Fruit fly (Drosophila melanogaster) ovary, adult (tissue): ENCODE measurements around the gene BG642167.

ENCODE experiments used
- CG17801 ChIP-seq: fragments of 200-800 bp; optimal IDR thresholded peaks from 2 replicates; lab custom pipeline; 2019; ENCODE audit warnings: missing biosample characterization, mild to moderate bottlenecking, missing genetic modification characterization, moderate library complexity; ENCODE audit not compliant: partially characterized antibody

The BG642167 gene

DNA sequence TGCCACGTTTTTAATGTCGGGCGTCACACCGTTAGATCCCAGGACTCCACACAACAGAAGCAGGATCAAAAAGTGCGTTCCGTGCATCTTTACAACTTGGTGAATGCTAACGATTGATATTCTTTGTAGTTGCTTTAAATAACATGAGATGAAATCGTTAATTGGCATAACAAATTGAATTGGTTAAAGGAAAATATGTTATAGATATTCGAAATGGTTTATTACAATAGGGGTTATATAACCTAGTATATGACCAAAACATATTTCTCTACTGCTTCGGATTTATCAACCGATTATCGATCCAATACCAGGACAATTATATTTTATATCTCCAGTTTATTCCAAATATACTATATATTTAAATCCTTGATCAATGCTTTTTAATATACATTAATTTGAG, 23.4 kb downstream of the BG642167 start, which contains the start of gene Mst57Dc:
Gene Mst57Dc, minus strand, starts transcription at position 101 of the 400 bp plus-strand sequence.
- TF ChIP-seq CG17801 (GFP tag; lab: Kevin White, UChicago) = no peak

- no peak for TF ChIP-seq CG17801 (GFP tag; lab: Kevin White, UChicago)
Observed at dm6 chr3R:25830128-25830527, 23.9 kb downstream of the BG642167 start, which contains the start of gene Sfp96F. TSS of gene Sfp96F (minus strand) at chr3R:25830228.

DNA sequence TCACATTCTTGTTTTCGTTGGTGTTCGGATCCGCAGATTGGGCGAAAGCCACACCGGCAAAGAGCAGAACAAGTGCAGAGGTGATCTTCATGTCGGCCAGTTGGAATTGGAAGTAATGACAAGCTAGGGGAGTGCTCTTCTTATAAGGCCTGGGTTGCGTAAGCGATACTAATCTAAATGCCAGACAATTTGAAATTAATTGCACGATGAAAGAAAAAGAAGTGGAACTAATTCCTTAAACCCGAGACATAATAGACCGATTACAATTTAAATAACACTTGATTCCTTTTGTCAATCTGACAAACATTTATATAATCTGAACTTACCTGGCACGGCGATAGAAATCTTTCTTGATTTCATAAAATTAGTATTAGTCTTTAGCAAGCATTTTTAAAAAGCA, 24.6 kb downstream of the BG642167 start, which contains the start of gene Mst57Db:
Gene Mst57Db, minus strand, starts transcription at position 101 of the 400 bp plus-strand sequence.
- TF ChIP-seq CG17801 (GFP tag; lab: Kevin White, UChicago) = no peak

DNA sequence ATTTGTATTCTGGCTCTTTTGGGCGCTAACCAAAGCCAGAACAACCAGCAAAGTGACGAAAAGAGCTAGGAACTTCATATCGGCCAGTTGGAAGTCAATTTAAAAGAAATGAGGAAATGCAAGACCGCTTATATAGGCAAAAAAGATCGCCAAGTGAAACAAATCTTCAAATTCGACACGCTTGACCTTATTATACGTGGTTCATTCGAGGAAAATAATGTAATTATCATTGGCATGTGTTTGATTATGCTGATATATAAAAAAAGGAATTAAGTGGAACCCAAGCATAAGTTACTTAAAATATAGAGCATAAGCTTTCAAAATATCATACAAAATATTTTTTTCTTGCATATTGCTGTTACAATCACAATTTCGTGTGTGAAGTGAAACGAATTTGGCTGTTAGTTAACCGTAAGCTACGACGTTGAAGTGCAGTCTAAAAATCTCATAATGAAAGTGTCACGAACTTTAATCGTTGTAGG, 25.6 kb downstream of the BG642167 start, which contains the start of the genes Mst57Da and alpha4GT2:
Gene Mst57Da, minus strand, starts transcription at position 101 of the 482 bp plus-strand sequence.
Gene alpha4GT2, plus strand, starts transcription at position 432 of the 482 bp plus-strand sequence.
- TF ChIP-seq CG17801 (GFP tag; lab: Kevin White, UChicago) = no peak

DNA sequence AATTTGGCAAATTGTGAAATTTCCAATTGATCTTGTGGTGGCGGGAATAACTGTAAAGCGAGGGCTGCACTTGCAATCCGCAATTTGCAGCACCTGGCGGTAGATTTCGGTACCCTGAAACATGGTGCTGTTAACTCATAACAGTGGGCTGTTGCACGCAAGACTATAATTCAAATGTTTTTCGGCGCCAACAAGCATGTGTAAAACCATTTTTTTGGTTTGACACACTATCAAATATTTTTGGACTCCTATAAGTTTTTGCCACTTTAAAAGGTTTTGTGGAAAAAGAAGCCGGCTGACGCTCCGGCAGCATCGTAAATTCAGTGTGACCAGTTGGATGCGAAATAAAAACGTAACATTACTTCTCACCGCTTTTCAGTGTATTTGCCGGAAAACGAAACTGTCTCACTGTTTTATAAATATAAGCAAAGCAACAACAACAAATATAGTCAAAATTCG, 45.0 kb downstream of the BG642167 start, which contains the start of the genes CG14545 and CG5886:
Gene CG14545, minus strand, starts transcription at position 68 of the 459 bp plus-strand sequence.
Gene CG5886, plus strand, starts transcription at position 409 of the 459 bp plus-strand sequence.
- no peak for TF ChIP-seq CG17801 (GFP tag; lab: Kevin White, UChicago)

DNA sequence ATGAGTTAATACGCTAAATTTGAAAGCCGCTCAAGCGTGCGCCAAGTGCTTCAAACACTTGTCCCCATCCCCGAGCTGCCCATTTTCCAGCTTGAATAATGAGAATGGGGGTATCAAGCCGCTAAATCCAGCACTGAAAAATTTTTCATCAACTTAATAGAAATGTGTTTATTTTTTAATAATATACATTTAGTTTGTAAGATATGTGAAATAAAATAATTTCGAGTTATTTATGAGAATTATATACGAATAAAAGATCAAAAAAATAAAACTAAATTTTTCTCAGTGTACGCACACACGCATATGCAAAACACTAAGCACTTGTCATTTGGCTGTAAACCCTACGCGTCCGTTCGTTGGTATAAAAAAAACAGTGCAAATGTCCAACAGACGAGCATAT, 48.6 kb downstream of the BG642167 start:
- TF ChIP-seq CG17801 (GFP tag; lab: Kevin White, UChicago) = no peak

- TF ChIP-seq CG17801 (GFP tag; lab: Kevin White, UChicago) = no peak
Observed at dm6 chr3R:25855594-25856305, 49.5 kb downstream of the BG642167 start, which contains the start of gene CG5890. TSS of gene CG5890 (plus strand) at chr3R:25856154.
